Worm (Caenorhabditis elegans) whole organism, L2 larva: ENCODE measurements around the gene nhr-182.

ENCODE experiments used
- C34F6.9 ChIP-seq: fragments of 150-350 bp; optimal IDR thresholded peaks from 2 replicates; lab custom pipeline; 2014; ENCODE audit warnings: missing biosample characterization, missing genetic modification characterization
- F13H6.1 ChIP-seq: sonication (generic microtip); optimal IDR thresholded peaks from 2 replicates; lab custom pipeline; 2016; ENCODE audit warnings: missing genetic modification characterization, missing compliant biosample characterization
- R02D3.7 ChIP-seq: fragments of 150-350 bp; optimal IDR thresholded peaks from 2 replicates; lab custom pipeline; 2014; ENCODE audit warnings: missing biosample characterization, missing genetic modification characterization
- alr-1 ChIP-seq: fragments of 150-350 bp; optimal IDR thresholded peaks from 2 replicates; lab custom pipeline; 2014; ENCODE audit warnings: missing biosample characterization, missing genetic modification characterization
- aly-2 ChIP-seq: fragments of 150-350 bp; optimal IDR thresholded peaks from 2 replicates; lab custom pipeline; 2014; ENCODE audit warnings: missing biosample characterization, missing genetic modification characterization
- ama-1 ChIP-seq: fragments of 150-350 bp; optimal IDR thresholded peaks from 2 replicates; lab custom pipeline; 2018; ENCODE audit warnings: inconsistent platforms
- ceh-82 ChIP-seq: fragments of 150-350 bp; optimal IDR thresholded peaks from 2 replicates; lab custom pipeline; 2014; ENCODE audit warnings: missing biosample characterization, missing genetic modification characterization
- dmd-4 ChIP-seq: sonication (generic microtip); optimal IDR thresholded peaks from 2 replicates; lab custom pipeline; 2017; ENCODE audit warnings: missing biosample characterization, missing genetic modification characterization
- egl-27 ChIP-seq: sonication (generic microtip); optimal IDR thresholded peaks from 3 replicates; lab custom pipeline; 2017; ENCODE audit warnings: missing biosample characterization, missing genetic modification reagents, missing genetic modification characterization
- elt-1 ChIP-seq: fragments of 150-350 bp; optimal IDR thresholded peaks from 2 replicates; lab custom pipeline; 2014; ENCODE audit warnings: missing biosample characterization, missing genetic modification characterization
- elt-3 ChIP-seq: sonication (generic microtip); optimal IDR thresholded peaks from 2 replicates; lab custom pipeline; 2017; ENCODE audit warnings: missing biosample characterization, missing genetic modification characterization
- gmeb-1 ChIP-seq: fragments of 150-350 bp; optimal IDR thresholded peaks from 2 replicates; lab custom pipeline; 2014; ENCODE audit warnings: missing biosample characterization, missing genetic modification characterization
- lin-11 ChIP-seq: fragments of 150-350 bp; sonication (generic microtip); optimal IDR thresholded peaks from 2 replicates; lab custom pipeline; 2014; ENCODE audit warnings: missing biosample characterization, missing genetic modification characterization, inconsistent platforms, mixed read lengths
- lin-13 ChIP-seq: fragments of 150-350 bp; optimal IDR thresholded peaks from 2 replicates; lab custom pipeline; 2014; ENCODE audit warnings: missing biosample characterization, missing genetic modification reagents, missing genetic modification characterization
- lin-39 ChIP-seq: fragments of 150-350 bp; optimal IDR thresholded peaks from 2 replicates; lab custom pipeline; 2014; ENCODE audit warnings: missing biosample characterization, missing genetic modification reagents, missing genetic modification characterization
- lsy-2 ChIP-seq, 2 experiments: fragments of 150-350 bp in 1 of 2; sonication (generic microtip) in 1 of 2; optimal IDR thresholded peaks; 2 replicates each; lab custom pipeline; 2014 to 2017; ENCODE audit warnings: missing biosample characterization in 2 of 2, missing genetic modification characterization in 2 of 2
- mab-5 ChIP-seq: fragments of 150-350 bp; optimal IDR thresholded peaks from 2 replicates; lab custom pipeline; 2014; ENCODE audit warnings: missing biosample characterization, missing genetic modification characterization
- mbf-1 ChIP-seq: sonication (generic microtip); optimal IDR thresholded peaks from 2 replicates; lab custom pipeline; 2017; ENCODE audit warnings: missing biosample characterization, missing genetic modification characterization
- mdl-1 ChIP-seq, 2 experiments: fragments of 150-350 bp in 1 of 2; sonication (generic microtip) in 1 of 2; optimal IDR thresholded peaks; 2 replicates each; lab custom pipeline; 2017; ENCODE audit warnings: missing biosample characterization in 2 of 2, missing genetic modification characterization in 2 of 2
- nhr-10 ChIP-seq: sonication (generic microtip); optimal IDR thresholded peaks from 2 replicates; lab custom pipeline; 2017; ENCODE audit warnings: missing biosample characterization, missing genetic modification characterization
- nhr-11 ChIP-seq: fragments of 150-350 bp; optimal IDR thresholded peaks from 2 replicates; lab custom pipeline; 2014; ENCODE audit warnings: missing biosample characterization, missing genetic modification characterization
- nhr-12 ChIP-seq: fragments of 150-350 bp; optimal IDR thresholded peaks from 2 replicates; lab custom pipeline; 2014; ENCODE audit warnings: missing biosample characterization, missing genetic modification characterization
- nhr-129 ChIP-seq: fragments of 150-350 bp; optimal IDR thresholded peaks from 2 replicates; lab custom pipeline; 2014; ENCODE audit warnings: missing biosample characterization, missing genetic modification characterization
- nhr-23 ChIP-seq: fragments of 150-350 bp; optimal IDR thresholded peaks from 2 replicates; lab custom pipeline; 2014; ENCODE audit warnings: missing biosample characterization, missing genetic modification reagents, missing genetic modification characterization
- nhr-237 ChIP-seq: fragments of 150-350 bp; optimal IDR thresholded peaks from 2 replicates; lab custom pipeline; 2014; ENCODE audit warnings: missing biosample characterization, missing genetic modification characterization
- nhr-25 ChIP-seq: fragments of 150-350 bp; sonication (generic microtip); optimal IDR thresholded peaks from 3 replicates; lab custom pipeline; 2014; ENCODE audit warnings: missing biosample characterization, missing genetic modification characterization
- nhr-77 ChIP-seq: fragments of 150-350 bp; optimal IDR thresholded peaks from 2 replicates; lab custom pipeline; 2014; ENCODE audit warnings: missing biosample characterization, missing genetic modification characterization
- peb-1 ChIP-seq: fragments of 150-350 bp; optimal IDR thresholded peaks from 2 replicates; lab custom pipeline; 2014; ENCODE audit warnings: missing biosample characterization, missing genetic modification characterization
- sem-4 ChIP-seq: fragments of 150-350 bp; optimal IDR thresholded peaks from 2 replicates; lab custom pipeline; 2014; ENCODE audit warnings: missing biosample characterization, missing genetic modification reagents, missing genetic modification characterization
- skn-1 ChIP-seq: sonication (generic microtip); optimal IDR thresholded peaks from 2 replicates; lab custom pipeline; 2017; ENCODE audit warnings: missing biosample characterization, missing genetic modification characterization
- sma-3 ChIP-seq: sonication (generic microtip); optimal IDR thresholded peaks from 2 replicates; lab custom pipeline; 2016; ENCODE audit warnings: missing genetic modification reagents, missing genetic modification characterization, missing compliant biosample characterization
- sma-9 ChIP-seq, 2 experiments: fragments of 150-350 bp in 1 of 2; sonication (generic microtip) in 1 of 2; optimal IDR thresholded peaks; 2 replicates each; lab custom pipeline; 2014 to 2016; ENCODE audit warnings: missing genetic modification characterization in 2 of 2, mild to moderate bottlenecking in 1 of 2, missing biosample characterization in 1 of 2, missing compliant biosample characterization in 1 of 2, missing genetic modification reagents in 1 of 2, moderate library complexity in 1 of 2
- snpc-4 ChIP-seq: fragments of 150-350 bp; optimal IDR thresholded peaks from 2 replicates; lab custom pipeline; 2014; ENCODE audit warnings: missing biosample characterization, missing genetic modification characterization
- unc-55 ChIP-seq: fragments of 150-350 bp; sonication (generic microtip); optimal IDR thresholded peaks from 3 replicates; lab custom pipeline; 2014; ENCODE audit warnings: missing biosample characterization, missing genetic modification reagents, missing genetic modification characterization
- unc-62 ChIP-seq: fragments of 150-350 bp; optimal IDR thresholded peaks from 2 replicates; lab custom pipeline; 2014; ENCODE audit warnings: missing biosample characterization, missing genetic modification reagents, missing genetic modification characterization
- zag-1 ChIP-seq: fragments of 150-350 bp; optimal IDR thresholded peaks from 2 replicates; lab custom pipeline; 2014; ENCODE audit warnings: missing biosample characterization, missing genetic modification characterization
- ztf-1 ChIP-seq: fragments of 200-800 bp; sonication (Bioruptor generic); conservative IDR thresholded peaks from 2 replicates; pipeline ENCODE4 v1.3.6; 2022; ENCODE audit warnings: missing genetic modification characterization, missing compliant biosample characterization
- ztf-11 ChIP-seq: sonication (generic microtip); optimal IDR thresholded peaks from 2 replicates; lab custom pipeline; 2017; ENCODE audit warnings: missing biosample characterization, missing genetic modification characterization

Gene nhr-182

ce11 chrV:2274253-2274892 lies 14.6 kb upstream of the nhr-182 start, which contains the start of the genes Y5H2A.4 and abu-4:
Gene Y5H2A.4 (minus strand): TSS chrV:2274353.
Gene abu-4 (plus strand): TSS chrV:2274842.
- TF ChIP-seq skn-1 (tag; lab: Kevin White, UChicago) (no peak), ama-1 (lab: Kevin White, UChicago) (no peak), sem-4 (tag; lab: Kevin White, UChicago) (no peak), unc-55 (GFP tag; lab: Kevin White, UChicago) (no peak), aly-2 (tag; lab: Kevin White, UChicago) (no peak), F13H6.1 (tag; lab: Kevin White, UChicago) (no peak), nhr-237 (tag; lab: Kevin White, UChicago) (no peak), egl-27 (no peak), R02D3.7 (tag; lab: Kevin White, UChicago) (no peak), gmeb-1 (tag; lab: Kevin White, UChicago) (no peak), sma-9 (GFP tag; optimal IDR thresholded peaks at IDR 0.05; lab: Kevin White, UChicago) (no peak), sma-9 (tag; optimal IDR thresholded peaks at IDR 0.05; lab: Kevin White, UChicago) (no peak), zag-1 (tag; lab: Kevin White, UChicago) (no peak), nhr-11 (no peak), nhr-77 (tag; lab: Kevin White, UChicago) (no peak), mab-5 (tag; lab: Kevin White, UChicago) (no peak), elt-3 (tag; lab: Kevin White, UChicago) (no peak)

- TF ChIP-seq nhr-25 (tag; lab: Kevin White, UChicago) (no peak), nhr-23 (tag; lab: Kevin White, UChicago) (no peak), lin-39 (tag; lab: Kevin White, UChicago) (no peak), nhr-129 (tag; lab: Kevin White, UChicago) (no peak), ceh-82 (tag; lab: Kevin White, UChicago) (no peak), nhr-12 (tag; lab: Kevin White, UChicago) (no peak), dmd-4 (tag; lab: Kevin White, UChicago) (no peak), alr-1 (tag; lab: Kevin White, UChicago) (no peak), elt-3 (tag; lab: Kevin White, UChicago) (no peak), mbf-1 (tag; lab: Kevin White, UChicago) (no peak), C34F6.9 (no peak)
Observed at ce11 chrV:2271750-2272149, 12.0 kb upstream of the nhr-182 start, which contains the start of gene Y5H2A.1. Gene Y5H2A.1 (minus strand): TSS chrV:2271850.

ce11 chrV:2266958-2267357 lies 7.2 kb upstream of the nhr-182 start, which contains the start of gene nhr-275:
Gene nhr-275 (minus strand): TSS chrV:2267058.
- TF ChIP-seq egl-27 (no peak), lin-11 (tag; lab: Kevin White, UChicago) (no peak), elt-1 (tag; lab: Kevin White, UChicago) (no peak), nhr-10 (tag; lab: Kevin White, UChicago) (no peak), mbf-1 (tag; lab: Kevin White, UChicago) (no peak), unc-62 (GFP tag; lab: Kevin White, UChicago) (no peak), gmeb-1 (tag; lab: Kevin White, UChicago) (no peak), ztf-1 (GFP tag; lab: Robert Waterston, UW) (no peak), snpc-4 (tag; lab: Kevin White, UChicago) (no peak), nhr-129 (tag; lab: Kevin White, UChicago) (no peak), mdl-1 (tag; optimal IDR thresholded peaks at IDR 0.05; lab: Kevin White, UChicago) (no peak), unc-55 (GFP tag; lab: Kevin White, UChicago) (no peak), mab-5 (tag; lab: Kevin White, UChicago) (no peak), ama-1 (lab: Kevin White, UChicago) (no peak), sma-3 (GFP tag; lab: Kevin White, UChicago) (no peak), C34F6.9 (no peak), sma-9 (GFP tag; optimal IDR thresholded peaks at IDR 0.05; lab: Kevin White, UChicago) (no peak), sma-9 (tag; optimal IDR thresholded peaks at IDR 0.05; lab: Kevin White, UChicago) (no peak), skn-1 (tag; lab: Kevin White, UChicago) (no peak), peb-1 (tag; lab: Kevin White, UChicago) (no peak)

ce11 chrV:2264925-2265324 lies 5.2 kb upstream of the nhr-182 start:
- TF ChIP-seq nhr-10 (tag; lab: Kevin White, UChicago) (no peak), nhr-25 (tag; lab: Kevin White, UChicago) (no peak), mdl-1 (tag; optimal IDR thresholded peaks at IDR 0.05; lab: Kevin White, UChicago) (no peak), lsy-2 (tag; optimal IDR thresholded peaks at IDR 0.05; lab: Kevin White, UChicago) (no peak), alr-1 (tag; lab: Kevin White, UChicago) (no peak), nhr-23 (tag; lab: Kevin White, UChicago) (no peak), lin-13 (GFP tag; lab: Kevin White, UChicago) (no peak), zag-1 (tag; lab: Kevin White, UChicago) (no peak), ztf-11 (tag; lab: Kevin White, UChicago) (no peak), R02D3.7 (tag; lab: Kevin White, UChicago) (no peak), unc-55 (GFP tag; lab: Kevin White, UChicago) (no peak), mbf-1 (tag; lab: Kevin White, UChicago) (no peak), nhr-237 (tag; lab: Kevin White, UChicago) (no peak), aly-2 (tag; lab: Kevin White, UChicago) (no peak), sma-3 (GFP tag; lab: Kevin White, UChicago) (no peak), nhr-11 (no peak)
